Worm (Caenorhabditis elegans) whole organism, L4/young adult: ENCODE results near the gene C10A4.7.

Experiments
- W03F9.2 ChIP-seq: fragments of 150-350 bp; optimal IDR thresholded peaks from 2 replicates; lab custom pipeline; 2014; ENCODE audit warnings: missing biosample characterization, missing genetic modification characterization
- dao-5 ChIP-seq: sonication (generic microtip); optimal IDR thresholded peaks from 2 replicates; lab custom pipeline; 2016; ENCODE audit warnings: missing genotype, missing genetic modification characterization, moderate library complexity, missing compliant biosample characterization
- him-1 ChIP-seq: sonication (generic microtip); optimal IDR thresholded peaks from 2 replicates; lab custom pipeline; 2016; ENCODE audit warnings: missing genotype, missing genetic modification reagents, missing genetic modification characterization, missing compliant biosample characterization

The C10A4.7 gene

DNA sequence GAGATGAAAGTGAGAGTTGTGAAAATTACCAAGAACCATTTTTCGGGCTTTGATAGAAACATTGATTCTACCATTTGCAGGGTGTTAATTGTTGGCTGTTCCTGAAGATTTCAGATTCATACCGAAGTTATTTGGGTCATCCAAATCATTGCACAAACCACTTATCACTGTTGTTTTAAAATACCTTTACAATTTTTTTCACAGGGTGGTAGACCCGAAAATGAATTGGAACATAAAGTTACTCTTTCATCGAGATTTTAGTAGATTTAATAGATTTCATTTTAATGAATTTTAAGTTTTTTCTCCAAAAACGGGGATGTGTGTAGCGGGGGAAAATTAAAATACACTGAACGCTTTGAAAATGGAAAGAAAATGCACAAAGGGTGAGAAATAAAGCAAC, at the start of gene C10A4.7:
C10A4.7 (minus strand) TSS at position 101 of the 400 bp plus-strand sequence.
- TF ChIP-seq him-1 (no peak), dao-5 (tag; lab: Kevin White, UChicago) (no peak), W03F9.2 (tag; lab: Kevin White, UChicago) (no peak)

DNA sequence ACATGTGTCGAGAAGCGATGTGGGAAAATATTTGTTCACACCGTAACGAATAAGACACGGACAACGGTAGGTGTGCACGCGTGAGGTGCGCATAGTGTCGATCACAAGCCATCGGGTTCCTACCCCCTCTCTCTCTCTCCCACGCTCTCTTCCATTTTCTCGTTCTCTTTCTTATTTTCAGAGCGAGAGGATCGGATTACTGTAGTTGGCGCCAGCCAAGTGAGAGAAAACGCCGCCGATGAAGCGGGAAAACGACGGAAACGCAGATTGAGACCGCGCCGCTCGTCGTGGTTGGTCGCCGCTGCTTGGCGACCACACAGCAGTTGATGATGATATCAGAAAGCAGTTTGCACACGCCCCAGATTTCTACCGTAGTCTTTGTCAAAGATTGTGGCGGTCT, 49.1 kb upstream of the C10A4.7 start:
- no peak for TF ChIP-seq W03F9.2 (tag; lab: Kevin White, UChicago)
- TF ChIP-seq him-1 = no peak
- TF ChIP-seq dao-5 (tag; lab: Kevin White, UChicago) = no peak

ce11 chrX:7463637-7464036, 48.3 kb upstream of the C10A4.7 start, which contains the start of gene sox-2:
Gene sox-2, minus strand, starts transcription at chrX:7463736.
- TF ChIP-seq dao-5 (tag; lab: Kevin White, UChicago) (no peak), W03F9.2 (tag; lab: Kevin White, UChicago) (no peak), him-1 (no peak)

- TF ChIP-seq dao-5 (tag; lab: Kevin White, UChicago) = no peak
- TF ChIP-seq him-1 = no peak
- no peak for TF ChIP-seq W03F9.2 (tag; lab: Kevin White, UChicago)
Measured at ce11 chrX:7460516-7460915, 45.2 kb upstream of the C10A4.7 start.

DNA sequence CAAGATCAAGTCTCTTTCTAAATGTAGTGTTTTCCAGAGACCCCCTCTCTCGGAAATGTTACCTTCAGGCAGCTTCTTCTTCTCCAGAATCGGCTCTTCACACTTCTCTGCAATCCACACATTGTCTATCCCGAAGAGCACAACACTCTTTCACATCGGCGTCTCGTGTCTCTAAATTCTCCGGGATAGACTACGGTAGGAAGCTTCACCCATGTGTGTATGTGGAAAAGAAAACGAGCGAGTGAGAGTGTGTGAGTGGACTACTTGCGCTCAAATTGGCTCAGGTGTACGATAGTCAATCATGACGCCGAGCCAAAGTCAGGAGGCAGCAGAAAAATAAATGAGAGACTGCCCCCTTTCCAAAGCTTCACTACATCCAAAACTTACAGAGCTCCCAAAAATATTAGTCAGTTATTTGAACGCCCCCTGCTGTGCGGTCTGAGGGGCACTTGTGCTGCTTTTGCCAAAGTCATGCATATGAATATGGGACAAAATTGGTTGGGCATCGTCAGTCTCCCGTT, 41.9 kb upstream of the C10A4.7 start:
- TF ChIP-seq him-1 = no peak
- no peak for TF ChIP-seq dao-5 (tag; lab: Kevin White, UChicago)
- no peak for TF ChIP-seq W03F9.2 (tag; lab: Kevin White, UChicago)

- TF ChIP-seq W03F9.2 (tag; lab: Kevin White, UChicago) (no peak), dao-5 (tag; lab: Kevin White, UChicago) (no peak), him-1 (no peak)
Measured at ce11 chrX:7455960-7456359, 40.6 kb upstream of the C10A4.7 start.

- TF ChIP-seq dao-5 (tag; lab: Kevin White, UChicago) (no peak), him-1 (no peak), W03F9.2 (tag; lab: Kevin White, UChicago) (no peak)
Measured at ce11 chrX:7452606-7453005, 37.3 kb upstream of the C10A4.7 start.

DNA sequence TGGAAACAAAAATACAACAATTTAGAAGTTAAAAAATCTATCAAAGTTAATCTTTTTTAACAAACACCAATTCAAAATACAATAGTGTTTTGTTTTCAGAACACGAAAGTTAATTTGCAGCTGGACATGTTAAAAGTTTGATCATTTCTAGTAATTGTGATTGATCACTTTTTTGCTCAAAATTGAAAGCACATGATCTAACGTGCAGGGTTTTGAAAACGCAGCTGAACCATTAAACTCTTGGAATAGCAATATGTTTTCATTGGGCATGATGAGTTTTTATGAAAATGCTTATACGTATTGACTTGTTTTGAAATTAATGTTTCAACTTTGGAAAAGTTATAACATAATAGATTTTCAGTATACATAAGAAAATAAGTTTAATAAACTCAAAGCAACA, 32.0 kb upstream of the C10A4.7 start:
- no peak for TF ChIP-seq W03F9.2 (tag; lab: Kevin White, UChicago)
- no peak for TF ChIP-seq dao-5 (tag; lab: Kevin White, UChicago)
- TF ChIP-seq him-1 = no peak

- no peak for TF ChIP-seq dao-5 (tag; lab: Kevin White, UChicago)
- TF ChIP-seq him-1 = no peak
- no peak for TF ChIP-seq W03F9.2 (tag; lab: Kevin White, UChicago)
Measured at ce11 chrX:7446485-7446884, 31.2 kb upstream of the C10A4.7 start.

- TF ChIP-seq W03F9.2 (tag; lab: Kevin White, UChicago) (no peak), dao-5 (tag; lab: Kevin White, UChicago) (no peak), him-1 (no peak)
Measured at ce11 chrX:7445734-7446133, 30.4 kb upstream of the C10A4.7 start.

DNA sequence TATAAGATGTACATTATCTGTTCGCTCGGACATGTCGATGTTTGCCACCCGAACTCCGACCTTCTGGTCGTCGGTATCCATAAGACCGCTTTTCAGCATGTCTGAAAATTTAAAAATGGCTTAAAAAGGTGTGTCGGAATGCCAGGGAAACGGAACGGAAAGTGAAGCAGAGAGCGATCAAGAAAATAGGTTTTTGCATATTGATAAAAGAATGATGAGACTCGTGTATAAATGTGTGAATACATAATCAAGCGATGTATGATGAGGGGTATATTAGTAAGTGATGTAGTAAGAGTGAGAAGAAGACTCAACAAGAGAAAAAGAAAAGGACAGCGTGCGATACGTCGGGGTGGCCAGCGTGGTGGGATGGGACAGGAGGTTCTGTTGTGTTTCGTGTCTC, 27.2 kb upstream of the C10A4.7 start, which contains the start of gene acl-12:
acl-12 (minus strand) TSS at position 101 of the 400 bp plus-strand sequence.
- TF ChIP-seq W03F9.2 (tag; lab: Kevin White, UChicago) (no peak), dao-5 (tag; lab: Kevin White, UChicago) (no peak), him-1 (no peak)

DNA sequence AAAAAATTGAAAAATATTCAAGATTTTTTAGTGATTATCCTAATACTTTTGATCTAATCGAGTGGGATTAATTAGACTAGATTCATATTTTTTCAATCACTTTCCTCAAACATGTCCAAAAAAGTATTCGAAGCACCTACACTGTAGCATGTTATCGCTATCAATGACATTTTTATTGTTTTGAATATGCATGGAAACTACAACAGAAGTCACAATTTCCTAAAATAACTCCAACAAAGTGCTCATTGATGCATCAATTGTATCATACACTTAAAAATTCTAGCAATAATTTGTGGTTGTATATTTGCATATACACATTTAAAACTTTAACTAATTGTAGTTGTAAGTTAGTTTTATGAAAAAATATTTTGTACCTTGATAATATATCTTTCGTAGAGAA, 24.8 kb upstream of the C10A4.7 start:
- no peak for TF ChIP-seq him-1
- TF ChIP-seq dao-5 (tag; lab: Kevin White, UChicago) = no peak
- no peak for TF ChIP-seq W03F9.2 (tag; lab: Kevin White, UChicago)

DNA sequence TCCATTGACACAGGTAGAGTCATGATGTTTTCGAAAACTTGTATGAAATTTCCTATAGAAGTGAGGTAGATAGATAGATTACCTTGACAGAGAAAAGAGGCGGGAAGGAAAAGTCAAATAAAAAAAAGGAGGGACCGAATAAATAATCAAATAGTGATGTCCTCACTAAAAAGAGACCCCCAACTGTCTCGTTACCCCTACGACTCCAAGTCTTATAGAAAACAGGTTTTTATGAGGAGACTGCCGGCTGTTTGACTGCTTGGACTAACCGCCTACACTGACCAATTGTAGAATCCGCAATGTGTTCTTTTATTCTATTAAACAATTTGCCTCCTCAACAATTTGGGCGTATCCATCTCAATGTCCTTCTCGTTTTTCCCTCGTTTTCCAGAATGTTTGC, 22.6 kb upstream of the C10A4.7 start, which contains the start of gene C01C10.2:
C01C10.2 (minus strand) TSS at position 170 of the 400 bp plus-strand sequence.
- no peak for TF ChIP-seq W03F9.2 (tag; lab: Kevin White, UChicago)
- TF ChIP-seq dao-5 (tag; lab: Kevin White, UChicago) = no peak
- TF ChIP-seq him-1 = no peak

- TF ChIP-seq dao-5 (tag; lab: Kevin White, UChicago) (no peak), W03F9.2 (tag; lab: Kevin White, UChicago) (no peak), him-1 (no peak)
Measured at ce11 chrX:7436912-7437311, 21.6 kb upstream of the C10A4.7 start.

ce11 chrX:7433269-7433668, 17.9 kb upstream of the C10A4.7 start, which contains the start of gene clc-5:
Gene clc-5, plus strand, starts transcription at chrX:7433569.
- TF ChIP-seq dao-5 (tag; lab: Kevin White, UChicago) = no peak
- TF ChIP-seq W03F9.2 (tag; lab: Kevin White, UChicago) = no peak
- TF ChIP-seq him-1 = no peak
